Fruit fly (Drosophila melanogaster) whole organism, embryonic: ENCODE measurements around the gene ImpE3.
A peak's percentile ranks its signal among the peaks of the same experiment; 100 is the strongest.

Experiments used
- Abd-B ChIP-seq: fragments of 200-800 bp; sonication (Bioruptor generic); optimal IDR thresholded peaks from 2 replicates; lab custom pipeline; 2018; ENCODE audit warnings: missing biosample characterization, mild to moderate bottlenecking, missing genetic modification characterization, moderate library complexity
- BEAF-32 ChIP-seq: fragments of 200-800 bp; sonication (Bioruptor generic); optimal IDR thresholded peaks from 3 replicates; lab custom pipeline; 2017; ENCODE audit warnings: missing biosample characterization, missing genetic modification characterization, mild to moderate bottlenecking, moderate library complexity, missing genetic modification reagents
- CG10209 ChIP-seq: fragments of 200-800 bp; sonication (Bioruptor generic); optimal IDR thresholded peaks from 3 replicates; lab custom pipeline; 2017; ENCODE audit warnings: missing biosample characterization, mild to moderate bottlenecking, missing genetic modification characterization, missing genetic modification reagents
- CG10274 ChIP-seq: fragments of 200-800 bp; sonication (Bioruptor generic); optimal IDR thresholded peaks from 3 replicates; lab custom pipeline; 2017; ENCODE audit warnings: missing biosample characterization, mild to moderate bottlenecking, missing genetic modification characterization
- CG11723 ChIP-seq: fragments of 200-800 bp; sonication (Bioruptor generic); optimal IDR thresholded peaks from 2 replicates; lab custom pipeline; 2017; ENCODE audit warnings: missing biosample characterization, mild to moderate bottlenecking, missing genetic modification characterization
- CG12236 ChIP-seq: fragments of 200-800 bp; sonication (Bioruptor generic); optimal IDR thresholded peaks from 2 replicates; lab custom pipeline; 2016; ENCODE audit warnings: missing biosample characterization, missing genetic modification characterization
- CG12391 ChIP-seq: fragments of 200-800 bp; sonication (Bioruptor generic); optimal IDR thresholded peaks from 3 replicates; lab custom pipeline; 2018; ENCODE audit warnings: missing biosample characterization, mild to moderate bottlenecking, missing genetic modification characterization, moderate library complexity
- CG13287 ChIP-seq: fragments of 200-800 bp; sonication (Bioruptor generic); IDR thresholded peaks from 2 replicates; pipeline ENCODE4 v1.3.6; 2022; ENCODE audit warnings: missing biosample characterization, missing genetic modification characterization; ENCODE audit not compliant: partially characterized antibody
- CG13894 ChIP-seq: fragments of 200-800 bp; sonication (Bioruptor generic); optimal IDR thresholded peaks from 3 replicates; lab custom pipeline; 2018; ENCODE audit warnings: missing biosample characterization, mild to moderate bottlenecking, missing genetic modification characterization, moderate library complexity
- CG14965 ChIP-seq: fragments of 200-800 bp; sonication (Bioruptor generic); optimal IDR thresholded peaks from 2 replicates; lab custom pipeline; 2016; ENCODE audit warnings: missing biosample characterization, missing genetic modification characterization, borderline replicate concordance
- CG17328 ChIP-seq: fragments of 200-800 bp; sonication (Bioruptor generic); IDR thresholded peaks from 2 replicates; pipeline ENCODE4 v1.3.6; 2022; ENCODE audit warnings: missing biosample characterization, missing genetic modification characterization
- CG17359 ChIP-seq: fragments of 200-800 bp; sonication (Bioruptor generic); optimal IDR thresholded peaks from 3 replicates; lab custom pipeline; 2018; ENCODE audit warnings: missing biosample characterization, mild to moderate bottlenecking, missing genetic modification characterization, moderate library complexity
- CG17829 ChIP-seq: fragments of 200-800 bp; optimal IDR thresholded peaks from 2 replicates; lab custom pipeline; 2019; ENCODE audit warnings: missing biosample characterization, mild to moderate bottlenecking, missing genetic modification characterization, moderate library complexity
- CG18476 ChIP-seq: fragments of 200-800 bp; sonication (Bioruptor generic); optimal IDR thresholded peaks from 2 replicates; lab custom pipeline; 2016; ENCODE audit warnings: missing biosample characterization, mild to moderate bottlenecking, missing genetic modification characterization
- CG2889 ChIP-seq: fragments of 200-800 bp; sonication (Bioruptor generic); IDR thresholded peaks from 3 replicates; pipeline ENCODE4 v1.3.6; 2022; ENCODE audit warnings: missing biosample characterization, missing genetic modification characterization
- CG34422 ChIP-seq: fragments of 200-800 bp; sonication (Bioruptor generic); IDR thresholded peaks from 3 replicates; pipeline ENCODE4 v1.3.6; 2022; ENCODE audit warnings: missing biosample characterization, missing genetic modification characterization
- CG3838 ChIP-seq: fragments of 200-800 bp; sonication (Bioruptor generic); optimal IDR thresholded peaks from 3 replicates; lab custom pipeline; 2016; ENCODE audit warnings: missing biosample characterization, missing genetic modification characterization
- CG4730 ChIP-seq: fragments of 200-800 bp; sonication (Bioruptor generic); IDR thresholded peaks from 2 replicates; pipeline ENCODE4 v1.3.6; 2022; ENCODE audit warnings: missing biosample characterization, missing genetic modification characterization
- CG5245 ChIP-seq: fragments of 200-800 bp; sonication (Bioruptor generic); optimal IDR thresholded peaks from 3 replicates; lab custom pipeline; 2016; ENCODE audit warnings: missing biosample characterization, missing genetic modification characterization
- CG6791 ChIP-seq: fragments of 200-800 bp; sonication (Bioruptor generic); IDR thresholded peaks from 3 replicates; pipeline ENCODE4 v1.3.6; 2022; ENCODE audit warnings: missing biosample characterization, missing genetic modification characterization; ENCODE audit not compliant: partially characterized antibody
- CG6854 ChIP-seq: fragments of 200-800 bp; sonication (Bioruptor generic); optimal IDR thresholded peaks from 3 replicates; lab custom pipeline; 2017; ENCODE audit warnings: missing biosample characterization, mild to moderate bottlenecking, missing genetic modification characterization
- CG8089 ChIP-seq: fragments of 200-800 bp; sonication (Bioruptor generic); optimal IDR thresholded peaks from 3 replicates; lab custom pipeline; 2016; ENCODE audit warnings: missing biosample characterization, missing genetic modification characterization
- CG9437 ChIP-seq: fragments of 200-800 bp; sonication (Bioruptor generic); optimal IDR thresholded peaks from 2 replicates; lab custom pipeline; 2018; ENCODE audit warnings: missing biosample characterization, mild to moderate bottlenecking, missing genetic modification characterization
- CG9876 ChIP-seq: fragments of 200-800 bp; sonication (Bioruptor generic); optimal IDR thresholded peaks from 2 replicates; lab custom pipeline; 2016; ENCODE audit warnings: missing biosample characterization, missing genetic modification characterization
- CG9932 ChIP-seq: fragments of 200-800 bp; sonication (Bioruptor generic); IDR thresholded peaks from 2 replicates; pipeline ENCODE4 v1.3.6; 2022; ENCODE audit warnings: missing biosample characterization, missing genetic modification characterization
- Dll ChIP-seq: fragments of 200-800 bp; sonication (Bioruptor generic); IDR thresholded peaks from 4 replicates; pipeline ENCODE4 v1.3.6; 2022; ENCODE audit warnings: missing biosample characterization, missing genetic modification characterization; ENCODE audit not compliant: partially characterized antibody
- Doc3 ChIP-seq: fragments of 200-800 bp; sonication (Bioruptor generic); IDR thresholded peaks from 3 replicates; pipeline ENCODE4 v1.3.6; 2022; ENCODE audit warnings: missing biosample characterization, missing genetic modification characterization; ENCODE audit not compliant: partially characterized antibody
- GATAe ChIP-seq: fragments of 200-800 bp; sonication (Bioruptor generic); conservative IDR thresholded peaks from 2 replicates; pipeline ENCODE4 v1.3.6; 2022; ENCODE audit warnings: missing biosample characterization, missing genetic modification characterization
- Hmr ChIP-seq: fragments of 200-800 bp; sonication (Bioruptor generic); optimal IDR thresholded peaks from 3 replicates; lab custom pipeline; 2017; ENCODE audit warnings: mild to moderate bottlenecking, missing biosample characterization, missing genetic modification reagents, missing genetic modification characterization
- NfI ChIP-seq: fragments of 200-800 bp; sonication (Bioruptor generic); optimal IDR thresholded peaks from 3 replicates; lab custom pipeline; 2018; ENCODE audit warnings: missing biosample characterization, mild to moderate bottlenecking, missing genetic modification characterization, moderate library complexity
- Rfx ChIP-seq: fragments of 200-800 bp; sonication (Bioruptor generic); IDR thresholded peaks from 2 replicates; pipeline ENCODE4 v1.3.6; 2022; ENCODE audit warnings: missing biosample characterization, missing genetic modification characterization
- Sox102F ChIP-seq: fragments of 200-800 bp; sonication (Bioruptor generic); optimal IDR thresholded peaks from 2 replicates; lab custom pipeline; 2018; ENCODE audit warnings: missing biosample characterization, mild to moderate bottlenecking, missing genetic modification characterization, moderate library complexity
- ab ChIP-seq: fragments of 200-800 bp; sonication (Bioruptor generic); optimal IDR thresholded peaks from 2 replicates; lab custom pipeline; 2016; ENCODE audit warnings: missing biosample characterization, missing genetic modification characterization
- abd-A ChIP-seq: fragments of 200-800 bp; sonication (Bioruptor generic); optimal IDR thresholded peaks from 3 replicates; lab custom pipeline; 2019; ENCODE audit warnings: missing biosample characterization, mild to moderate bottlenecking, missing genetic modification characterization, moderate library complexity
- btn ChIP-seq: fragments of 200-800 bp; sonication (Bioruptor generic); optimal IDR thresholded peaks from 2 replicates; lab custom pipeline; 2016; ENCODE audit warnings: missing biosample characterization, missing genetic modification characterization
- crc ChIP-seq: fragments of 200-800 bp; sonication (Bioruptor generic); optimal IDR thresholded peaks from 2 replicates; lab custom pipeline; 2016; ENCODE audit warnings: missing biosample characterization, missing genetic modification characterization
- cwo ChIP-seq: fragments of 200-800 bp; sonication (Bioruptor generic); optimal IDR thresholded peaks from 3 replicates; lab custom pipeline; 2017; ENCODE audit warnings: missing biosample characterization, missing genetic modification characterization, mild to moderate bottlenecking, moderate library complexity, missing genetic modification reagents
- dati ChIP-seq: fragments of 200-800 bp; sonication (Bioruptor generic); IDR thresholded peaks from 2 replicates; pipeline ENCODE4 v1.3.6; 2022; ENCODE audit warnings: missing biosample characterization, missing genetic modification characterization
- eve ChIP-seq, 2 experiments: fragments of >200 bp; optimal IDR thresholded peaks; 2 replicates each; lab custom pipeline; 2017; ENCODE audit warnings: missing biosample characterization in 2 of 2, missing genetic modification characterization in 2 of 2
- gce ChIP-seq: fragments of 200-800 bp; sonication (Bioruptor generic); IDR thresholded peaks from 3 replicates; pipeline ENCODE4 v1.3.6; 2022; ENCODE audit warnings: missing biosample characterization, missing genetic modification characterization
- ken ChIP-seq: fragments of 200-800 bp; sonication (Bioruptor generic); IDR thresholded peaks from 3 replicates; pipeline ENCODE4 v1.3.6; 2022; ENCODE audit warnings: missing biosample characterization, missing genetic modification characterization
- p53 ChIP-seq: fragments of 200-800 bp; sonication (Bioruptor generic); optimal IDR thresholded peaks from 2 replicates; lab custom pipeline; 2016; ENCODE audit warnings: missing biosample characterization, missing genetic modification characterization
- pfk ChIP-seq: fragments of 200-800 bp; sonication (Bioruptor generic); optimal IDR thresholded peaks from 2 replicates; lab custom pipeline; 2018; ENCODE audit warnings: missing biosample characterization, mild to moderate bottlenecking, missing genetic modification characterization, moderate library complexity
- tgo ChIP-seq: fragments of 200-800 bp; sonication (Bioruptor generic); IDR thresholded peaks from 3 replicates; pipeline ENCODE4 v1.3.6; 2022; ENCODE audit warnings: missing biosample characterization, missing genetic modification characterization
- yki ChIP-seq: fragments of >200 bp; optimal IDR thresholded peaks from 3 replicates; lab custom pipeline; 2018
- z ChIP-seq: fragments of 200-800 bp; sonication (Bioruptor generic); IDR thresholded peaks from 3 replicates; pipeline ENCODE4 v1.3.6; 2022; ENCODE audit warnings: missing biosample characterization, missing genetic modification characterization
- zen2 ChIP-seq: fragments of 200-800 bp; sonication (Bioruptor generic); IDR thresholded peaks from 3 replicates; pipeline ENCODE4 v1.3.6; 2022; ENCODE audit warnings: missing biosample characterization, missing genetic modification characterization; ENCODE audit not compliant: partially characterized antibody
- zfh1 ChIP-seq: fragments of 200-800 bp; sonication (Bioruptor generic); IDR thresholded peaks from 3 replicates; pipeline ENCODE4 v1.3.6; 2022; ENCODE audit warnings: missing biosample characterization, missing genetic modification characterization

ImpE3 gene

dm6 chr3R:8013121-8014009, 16.0 kb downstream of the ImpE3 start, which contains the start of the genes CG10435 and Pbp95 (continued):
- TF ChIP-seq CG34422 (peak; percentile 57), z (no peak), CG10274 (peak; percentile 34), CG9876 (GFP tag; lab: Kevin White, UChicago) (no peak), GATAe (GFP tag; lab: Robert Waterston, UW) (no peak), NfI (GFP tag; lab: Kevin White, UChicago) (peak; percentile 51), btn (GFP tag; lab: Kevin White, UChicago) (no peak), CG6791 (GFP tag; lab: Robert Waterston, UW) (peak; percentile 72), Rfx (GFP tag; lab: Robert Waterston, UW) (peak; percentile 81), CG6854 (GFP tag; lab: Kevin White, UChicago) (no peak), zfh1 (peak; percentile 72), tgo (GFP tag; lab: Robert Waterston, UW) (peak; percentile 48; the same call in 2 of the 3 replicates), CG8089 (GFP tag; lab: Kevin White, UChicago) (no peak), CG12391 (tag; lab: Kevin White, UChicago) (peak; percentile 68), Hmr (GFP tag; lab: Kevin White, UChicago) (peak; percentile 27), yki (lab: Kevin White, UChicago) (no peak), CG12236 (GFP tag; lab: Kevin White, UChicago) (no peak), CG9932 (GFP tag; lab: Robert Waterston, UW) (peak; percentile 79), Doc3 (GFP tag; lab: Robert Waterston, UW) (peak; percentile 66), Dll (peak; percentile 80), CG9437 (GFP tag; lab: Kevin White, UChicago) (no peak), CG4730 (GFP tag; lab: Robert Waterston, UW) (no peak), CG3838 (no peak), CG17829 (tag; lab: Kevin White, UChicago) (peak; percentile 18), CG17359 (tag; lab: Kevin White, UChicago) (peak; percentile 51), CG5245 (no peak), BEAF-32 (GFP tag; lab: Kevin White, UChicago) (peak; percentile 74), CG13287 (GFP tag; lab: Robert Waterston, UW) (peak; percentile 76), Abd-B (GFP tag; lab: Kevin White, UChicago) (peak; percentile 37), CG10209 (no peak), CG14965 (GFP tag; lab: Kevin White, UChicago) (no peak), p53 (GFP tag; lab: Kevin White, UChicago) (peak; percentile 24), dati (no peak), eve (GFP tag; optimal IDR thresholded peaks at IDR 0.05; lab: Kevin White, UChicago) (no peak), abd-A (tag; lab: Kevin White, UChicago) (no peak), CG2889 (GFP tag; lab: Robert Waterston, UW) (peak; percentile 39; the same call in 1 of the 3 replicates), Sox102F (GFP tag; lab: Kevin White, UChicago) (no peak), CG13894 (tag; lab: Kevin White, UChicago) (no peak), crc (peak; percentile 51), CG11723 (GFP tag; lab: Kevin White, UChicago) (no peak), cwo (no peak), CG17328 (GFP tag; lab: Robert Waterston, UW) (peak; percentile 50; the same call in 1 of the 2 replicates), ken (GFP tag; lab: Robert Waterston, UW) (0 out of 3 replicates have a peak, but pooled peaks have one; percentile 34), pfk (GFP tag; lab: Kevin White, UChicago) (no peak), ab (GFP tag; lab: Kevin White, UChicago) (no peak), CG18476 (peak; percentile 39), zen2 (GFP tag; lab: Robert Waterston, UW) (peak; percentile 61; the same call in 2 of the 3 replicates), gce (GFP tag; lab: Robert Waterston, UW) (no peak)
